Worm (Caenorhabditis elegans): Measurements from ENCODE around the gene nhr-254.

Gene nhr-254

ce11 chrV:422133-422532 lies 29.7 kb downstream of the nhr-254 start, which contains the start of gene dod-20:
Gene dod-20, plus strand, starts transcription at chrV:422433.
- no peak for TF ChIP-seq K09A11.1 (tag; optimal IDR thresholded peaks at IDR 0.05; ENCODE audit: insufficient read depth)
- no peak for TF ChIP-seq dve-1 (tag; optimal IDR thresholded peaks at IDR 0.05)
- no peak for TF ChIP-seq tbx-7 (tag; optimal IDR thresholded peaks at IDR 0.05)
- TF ChIP-seq pha-2 (tag; optimal IDR thresholded peaks at IDR 0.05): no peak
- no peak for TF ChIP-seq pqm-1 (tag; optimal IDR thresholded peaks at IDR 0.05)
- TF ChIP-seq ttx-3 (tag; optimal IDR thresholded peaks at IDR 0.05): no peak
- no peak for TF ChIP-seq sox-4 (tag; optimal IDR thresholded peaks at IDR 0.05)
- no peak for TF ChIP-seq sdc-2 (tag; optimal IDR thresholded peaks at IDR 0.05)

- no peak for TF ChIP-seq ceh-18 (tag; optimal IDR thresholded peaks at IDR 0.05)
- TF ChIP-seq ceh-34 (tag; optimal IDR thresholded peaks at IDR 0.05): no peak
- TF ChIP-seq rnt-1 (tag; optimal IDR thresholded peaks at IDR 0.05): no peak
- no peak for TF ChIP-seq mec-3 (tag; optimal IDR thresholded peaks at IDR 0.05; ENCODE audit: borderline replicate concordance)
- TF ChIP-seq hlh-30 (tag; optimal IDR thresholded peaks at IDR 0.05; ENCODE audit: insufficient read depth): no peak
- no peak for TF ChIP-seq sox-4 (tag; optimal IDR thresholded peaks at IDR 0.05)
- TF ChIP-seq sox-2 (GFP tag; IDR thresholded peaks at IDR 0.05): no peak
- no peak for TF ChIP-seq ceh-24 (tag; optimal IDR thresholded peaks at IDR 0.05)
- no peak for TF ChIP-seq ceh-2 (tag; optimal IDR thresholded peaks at IDR 0.05)
- no peak for TF ChIP-seq tbx-7 (tag; optimal IDR thresholded peaks at IDR 0.05)
These were observed 31.7 kb downstream of the nhr-254 start, which contains the start of gene B0554.5 for ce11 chrV:424140-424539. Gene B0554.5, plus strand, starts transcription at chrV:424440.

- TF ChIP-seq ceh-45 (GFP tag; IDR thresholded peaks at IDR 0.05) (no peak), K02D7.2 (tag; optimal IDR thresholded peaks at IDR 0.05) (no peak), odd-2 (tag; optimal IDR thresholded peaks at IDR 0.05) (no peak), ceh-9 (tag; optimal IDR thresholded peaks at IDR 0.05) (no peak), sox-4 (tag; optimal IDR thresholded peaks at IDR 0.05) (no peak), unc-42 (tag; optimal IDR thresholded peaks at IDR 0.05) (no peak), sdc-2 (tag; optimal IDR thresholded peaks at IDR 0.05) (no peak), elt-4 (tag; optimal IDR thresholded peaks at IDR 0.05) (no peak), ceh-48 (tag; optimal IDR thresholded peaks at IDR 0.05) (no peak), lim-6 (tag; optimal IDR thresholded peaks at IDR 0.05) (no peak), ceh-24 (tag; optimal IDR thresholded peaks at IDR 0.05) (no peak), zip-5 (tag; optimal IDR thresholded peaks at IDR 0.05) (no peak), npax-4 (tag; optimal IDR thresholded peaks at IDR 0.05) (no peak)
These were observed 36.4 kb downstream of the nhr-254 start, which contains the start of gene B0554.4 for ce11 chrV:428844-429243. Gene B0554.4, plus strand, starts transcription at chrV:429144.

ce11 chrV:432991-433390 lies 40.6 kb downstream of the nhr-254 start:
- TF ChIP-seq K09A11.1 (tag; optimal IDR thresholded peaks at IDR 0.05; ENCODE audit: insufficient read depth): no peak
- TF ChIP-seq ceh-48 (tag; optimal IDR thresholded peaks at IDR 0.05): no peak
- no peak for TF ChIP-seq lim-6 (tag; optimal IDR thresholded peaks at IDR 0.05)
- no peak for TF ChIP-seq ceh-34 (tag; optimal IDR thresholded peaks at IDR 0.05)
- no peak for TF ChIP-seq ceh-24 (tag; optimal IDR thresholded peaks at IDR 0.05)
- no peak for TF ChIP-seq ets-4 (tag; optimal IDR thresholded peaks at IDR 0.05)
- TF ChIP-seq ceh-9 (tag; optimal IDR thresholded peaks at IDR 0.05): no peak
- TF ChIP-seq hlh-8 (tag; optimal IDR thresholded peaks at IDR 0.05): no peak
- TF ChIP-seq ceh-2 (tag; optimal IDR thresholded peaks at IDR 0.05): no peak
- no peak for TF ChIP-seq ceh-19 (GFP tag; optimal IDR thresholded peaks at IDR 0.05)
- TF ChIP-seq pha-4 (tag; optimal IDR thresholded peaks at IDR 0.05): no peak
- TF ChIP-seq C38D4.7 (GFP tag; optimal IDR thresholded peaks at IDR 0.05): no peak
- no peak for TF ChIP-seq elt-4 (tag; optimal IDR thresholded peaks at IDR 0.05)
- no peak for TF ChIP-seq ceh-22 (tag; optimal IDR thresholded peaks at IDR 0.05)
- TF ChIP-seq madf-2 (tag; optimal IDR thresholded peaks at IDR 0.05): no peak
- TF ChIP-seq syd-9 (tag; optimal IDR thresholded peaks at IDR 0.05): no peak

- no peak for TF ChIP-seq ceh-22 (tag; optimal IDR thresholded peaks at IDR 0.05)
- no peak for TF ChIP-seq ceh-31 (tag; optimal IDR thresholded peaks at IDR 0.05)
- TF ChIP-seq K09A11.1 (tag; optimal IDR thresholded peaks at IDR 0.05; ENCODE audit: insufficient read depth): no peak
- TF ChIP-seq C38D4.7 (GFP tag; optimal IDR thresholded peaks at IDR 0.05): no peak
- TF ChIP-seq fkh-10 (GFP tag; optimal IDR thresholded peaks at IDR 0.05): no peak
These were observed 41.5 kb downstream of the nhr-254 start, which contains the start of gene B0554.2 for ce11 chrV:433898-434297. Gene B0554.2, plus strand, starts transcription at chrV:434198.
